Worm (Caenorhabditis elegans): Measurements from ENCODE around the gene F41C3.2.

DNA sequence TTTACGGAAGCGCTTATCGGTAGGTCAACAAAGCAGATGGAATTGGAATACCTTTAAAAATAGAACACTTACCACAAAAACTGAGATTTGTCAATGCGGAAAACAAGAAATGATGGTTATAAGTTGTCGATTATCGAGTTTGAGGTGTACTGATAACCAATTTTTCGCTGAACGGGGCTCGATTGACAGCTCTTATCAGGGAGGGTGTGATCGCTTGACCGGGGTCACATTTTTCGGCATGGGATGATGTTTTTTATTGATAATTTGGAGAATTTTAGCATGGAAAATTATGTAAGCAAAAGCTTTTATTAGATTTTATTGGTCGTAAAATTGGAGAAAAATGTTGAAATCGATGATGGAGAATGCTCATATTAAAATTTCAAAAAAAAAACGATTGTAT lies 20.1 kb downstream of the F41C3.2 start:
- no peak for TF ChIP-seq med-1 (GFP tag; optimal IDR thresholded peaks at IDR 0.05; ENCODE audit: insufficient read depth)
- TF ChIP-seq ref-1 (GFP tag; conservative IDR thresholded peaks at IDR 0.05) = no peak
- TF ChIP-seq flt-1 (GFP tag; IDR thresholded peaks at IDR 0.05) = no peak
- no peak for TF ChIP-seq tab-1 (GFP tag; IDR thresholded peaks at IDR 0.05)
- TF ChIP-seq T22C8.4 (GFP tag; IDR thresholded peaks at IDR 0.05) = no peak
- no peak for TF ChIP-seq cog-1 (tag; optimal IDR thresholded peaks at IDR 0.05)
- TF ChIP-seq klf-2 (GFP tag; conservative IDR thresholded peaks at IDR 0.05) = no peak
- TF ChIP-seq ztf-29 (GFP tag; IDR thresholded peaks at IDR 0.05) = no peak

Measured in whole organism, midembryonic.